Worm (Caenorhabditis elegans) whole organism, mixed stage, embryonic: Measurements from ENCODE around the gene C35D10.1.

Experiments used
- blmp-1 ChIP-seq: fragments of 150-350 bp; optimal IDR thresholded peaks from 2 replicates; lab custom pipeline; 2014; ENCODE audit warnings: missing biosample characterization, missing genetic modification characterization
- ces-1 ChIP-seq: fragments of 150-350 bp; optimal IDR thresholded peaks from 2 replicates; lab custom pipeline; 2014; ENCODE audit warnings: missing biosample characterization, missing genetic modification reagents, missing genetic modification characterization
- elt-3 ChIP-seq: fragments of 150-350 bp; optimal IDR thresholded peaks from 2 replicates; lab custom pipeline; 2014; ENCODE audit warnings: missing biosample characterization, missing genetic modification characterization
- hlh-1 ChIP-seq: fragments of 150-350 bp; optimal IDR thresholded peaks from 2 replicates; lab custom pipeline; 2014; ENCODE audit warnings: missing biosample characterization, missing genetic modification reagents, missing genetic modification characterization
- lin-13 ChIP-seq: fragments of 150-350 bp; optimal IDR thresholded peaks from 2 replicates; lab custom pipeline; 2014; ENCODE audit warnings: missing biosample characterization, missing genetic modification characterization
- lsy-2 ChIP-seq: fragments of 150-350 bp; optimal IDR thresholded peaks from 2 replicates; lab custom pipeline; 2014; ENCODE audit warnings: missing biosample characterization, missing genetic modification characterization
- nhr-12 ChIP-seq: fragments of 150-350 bp; optimal IDR thresholded peaks from 2 replicates; lab custom pipeline; 2014; ENCODE audit warnings: missing biosample characterization, missing genetic modification characterization
- nhr-28 ChIP-seq: fragments of 150-350 bp; optimal IDR thresholded peaks from 2 replicates; lab custom pipeline; 2014; ENCODE audit warnings: missing biosample characterization, missing genetic modification characterization
- pha-4 ChIP-seq: fragments of 150-350 bp; optimal IDR thresholded peaks from 2 replicates; lab custom pipeline; 2018; ENCODE audit warnings: missing biosample characterization, missing genetic modification reagents, missing genetic modification characterization
- unc-62 ChIP-seq: fragments of 150-350 bp; optimal IDR thresholded peaks from 2 replicates; lab custom pipeline; 2014; ENCODE audit warnings: missing biosample characterization, missing genetic modification reagents, missing genetic modification characterization
- ztf-11 ChIP-seq: fragments of 150-350 bp; optimal IDR thresholded peaks from 2 replicates; lab custom pipeline; 2014; ENCODE audit warnings: missing biosample characterization, missing genetic modification characterization

ce11 chrIII:4868643-4869042 lies 10.9 kb upstream of the C35D10.1 start, which contains the start of the genes msd-4 and C35D10.3:
- TF ChIP-seq lsy-2: no peak
- TF ChIP-seq hlh-1 (tag; lab: Kevin White, UChicago): no peak
- TF ChIP-seq ztf-11 (tag; lab: Kevin White, UChicago): no peak
- TF ChIP-seq pha-4 (tag; lab: Kevin White, UChicago): no peak
- TF ChIP-seq nhr-12 (tag; lab: Kevin White, UChicago): no peak
- TF ChIP-seq unc-62: no peak
- TF ChIP-seq lin-13 (tag; lab: Kevin White, UChicago): no peak
- no peak for TF ChIP-seq elt-3 (tag; lab: Kevin White, UChicago)
- TF ChIP-seq nhr-28 (tag; lab: Kevin White, UChicago): no peak
- TF ChIP-seq blmp-1 (tag; lab: Kevin White, UChicago): no peak
- no peak for TF ChIP-seq ces-1
